Worm (Caenorhabditis elegans) whole organism, early embryonic: ENCODE results near the gene sprr-2.

Experiments
- F13C5.2 ChIP-seq: sonication (generic microtip); optimal IDR thresholded peaks from 2 replicates; lab custom pipeline; 2017; ENCODE audit warnings: mild to moderate bottlenecking, missing genetic modification characterization, inconsistent platforms, missing compliant biosample characterization
- aly-1 ChIP-seq: sonication (generic microtip); optimal IDR thresholded peaks from 2 replicates; lab custom pipeline; 2016; ENCODE audit warnings: missing genetic modification characterization, missing compliant biosample characterization
- ama-1 ChIP-seq: fragments of 150-350 bp; optimal IDR thresholded peaks from 2 replicates; lab custom pipeline; 2014
- ceh-13 ChIP-seq: fragments of 200-800 bp; sonication (Bioruptor generic); optimal IDR thresholded peaks from 2 replicates; lab custom pipeline; 2018; ENCODE audit warnings: mild to moderate bottlenecking, missing genetic modification characterization, missing compliant biosample characterization
- ets-7 ChIP-seq: sonication (generic microtip); optimal IDR thresholded peaks from 2 replicates; lab custom pipeline; 2016; ENCODE audit warnings: missing genotype, missing genetic modification characterization, missing compliant biosample characterization
- flt-1 ChIP-seq: fragments of 200-800 bp; sonication (Bioruptor generic); IDR thresholded peaks from 2 replicates; pipeline ENCODE4 v1.3.6; 2022; ENCODE audit warnings: missing genetic modification characterization, missing compliant biosample characterization
- pes-1 ChIP-seq: fragments of 200-800 bp; sonication (Bioruptor generic); IDR thresholded peaks from 2 replicates; pipeline ENCODE4 v1.3.6; 2022; ENCODE audit warnings: missing genetic modification reagents, missing genetic modification characterization, missing compliant biosample characterization
- scrt-1 ChIP-seq: fragments of 200-800 bp; sonication (Bioruptor generic); IDR thresholded peaks from 2 replicates; pipeline ENCODE4 v1.3.6; 2022; ENCODE audit warnings: missing genetic modification characterization, missing compliant biosample characterization
- tbx-11 ChIP-seq: fragments of 200-800 bp; sonication (Bioruptor generic); IDR thresholded peaks from 2 replicates; pipeline ENCODE4 v1.3.6; 2022; ENCODE audit warnings: missing genetic modification characterization, missing compliant biosample characterization
- tra-4 ChIP-seq: sonication (generic microtip); optimal IDR thresholded peaks from 2 replicates; lab custom pipeline; 2017; ENCODE audit warnings: missing genetic modification characterization, missing compliant biosample characterization

- no peak for TF ChIP-seq tra-4
- TF ChIP-seq flt-1 (GFP tag; lab: Robert Waterston, UW): no peak
- TF ChIP-seq pes-1 (GFP tag; lab: Robert Waterston, UW): no peak
- no peak for TF ChIP-seq tbx-11 (GFP tag; lab: Robert Waterston, UW)
- TF ChIP-seq F13C5.2 (tag; lab: Kevin White, UChicago): no peak
- TF ChIP-seq scrt-1 (GFP tag; lab: Robert Waterston, UW): no peak
- TF ChIP-seq ama-1: no peak
- no peak for TF ChIP-seq ceh-13 (GFP tag; lab: Kevin White, UChicago)
- TF ChIP-seq aly-1 (tag; lab: Kevin White, UChicago): no peak
- TF ChIP-seq ets-7 (tag; lab: Kevin White, UChicago): no peak
Measured at ce11 chrX:14780176-14780575, 13.1 kb upstream of the sprr-2 start.
